Fruit fly (Drosophila melanogaster) whole organism, embryonic: ENCODE results near the gene mRpL28.

ENCODE experiments used
- Blimp-1 ChIP-seq: fragments of 200-800 bp; sonication (Bioruptor generic); optimal IDR thresholded peaks from 3 replicates; lab custom pipeline; 2018; ENCODE audit warnings: missing biosample characterization, missing genetic modification characterization, mild to moderate bottlenecking, moderate library complexity, missing genetic modification reagents
- Bteb2 ChIP-seq: fragments of 200-800 bp; sonication (Bioruptor generic); optimal IDR thresholded peaks from 2 replicates; lab custom pipeline; 2016; ENCODE audit warnings: missing biosample characterization, missing genetic modification characterization
- CG10321 ChIP-seq: fragments of 200-800 bp; sonication (Bioruptor generic); IDR thresholded peaks from 2 replicates; pipeline ENCODE4 v1.3.6; 2022; ENCODE audit warnings: missing biosample characterization, missing genetic modification characterization
- CG10565 ChIP-seq: fragments of 200-800 bp; sonication (Bioruptor generic); optimal IDR thresholded peaks from 3 replicates; lab custom pipeline; 2016; ENCODE audit warnings: missing biosample characterization, mild to moderate bottlenecking, missing genetic modification characterization
- CG11456 ChIP-seq: fragments of 200-800 bp; sonication (Bioruptor generic); IDR thresholded peaks from 3 replicates; pipeline ENCODE4 v1.3.6; 2022; ENCODE audit warnings: missing biosample characterization, missing genetic modification characterization
- CG12104 ChIP-seq: fragments of 200-800 bp; sonication (Bioruptor generic); optimal IDR thresholded peaks from 3 replicates; lab custom pipeline; 2016; ENCODE audit warnings: missing biosample characterization, missing genetic modification characterization
- CG13424 ChIP-seq: fragments of 200-800 bp; sonication (Bioruptor generic); optimal IDR thresholded peaks from 2 replicates; lab custom pipeline; 2019; ENCODE audit warnings: missing biosample characterization, mild to moderate bottlenecking, missing genetic modification characterization, moderate library complexity
- CG18619 ChIP-seq: fragments of 200-800 bp; sonication (Bioruptor generic); optimal IDR thresholded peaks from 3 replicates; lab custom pipeline; 2017; ENCODE audit warnings: missing biosample characterization, mild to moderate bottlenecking, missing genetic modification characterization
- CG34376 ChIP-seq: fragments of 200-800 bp; sonication (Bioruptor generic); optimal IDR thresholded peaks from 2 replicates; lab custom pipeline; 2018; ENCODE audit warnings: missing biosample characterization, mild to moderate bottlenecking, missing genetic modification characterization
- CG3847 ChIP-seq: fragments of 200-800 bp; sonication (Bioruptor generic); IDR thresholded peaks from 2 replicates; pipeline ENCODE4 v1.3.6; 2022; ENCODE audit warnings: missing biosample characterization, missing genetic modification characterization
- D19A ChIP-seq: fragments of 200-800 bp; optimal IDR thresholded peaks from 3 replicates; lab custom pipeline; 2019; ENCODE audit warnings: missing biosample characterization, mild to moderate bottlenecking, missing genetic modification characterization, moderate library complexity
- Gug ChIP-seq: fragments of 200-800 bp; sonication (Bioruptor generic); IDR thresholded peaks from 4 replicates; pipeline ENCODE4 v1.3.6; 2022; ENCODE audit warnings: missing biosample characterization, missing genetic modification characterization
- HHEX ChIP-seq: fragments of 200-800 bp; sonication (Bioruptor generic); optimal IDR thresholded peaks from 3 replicates; lab custom pipeline; 2017; ENCODE audit warnings: missing biosample characterization, mild to moderate bottlenecking, missing genetic modification characterization, missing genetic modification reagents
- Jarid2 ChIP-seq: fragments of 200-800 bp; sonication (Bioruptor generic); optimal IDR thresholded peaks from 3 replicates; lab custom pipeline; 2017; ENCODE audit warnings: mild to moderate bottlenecking, missing biosample characterization, missing genetic modification reagents, missing genetic modification characterization
- Med ChIP-seq: fragments of 200-800 bp; sonication (Bioruptor generic); peaks from one replicate; lab custom pipeline; 2016; ENCODE audit warnings: missing biosample characterization, missing genetic modification characterization, mild to moderate bottlenecking, inconsistent platforms, moderate library complexity
- PHDP ChIP-seq: fragments of 200-800 bp; sonication (Bioruptor generic); optimal IDR thresholded peaks from 3 replicates; lab custom pipeline; 2018; ENCODE audit warnings: missing biosample characterization, mild to moderate bottlenecking, missing genetic modification characterization, moderate library complexity
- Vsx1 ChIP-seq: fragments of 200-800 bp; sonication (Bioruptor generic); optimal IDR thresholded peaks from 2 replicates; lab custom pipeline; 2017; ENCODE audit warnings: missing biosample characterization, mild to moderate bottlenecking, missing genetic modification characterization, missing genetic modification reagents
- ash1 ChIP-seq: fragments of 200-800 bp; sonication (Bioruptor generic); optimal IDR thresholded peaks from 2 replicates; lab custom pipeline; 2018; ENCODE audit warnings: missing biosample characterization, mild to moderate bottlenecking, missing genetic modification characterization
- ato ChIP-seq: fragments of 200-800 bp; sonication (Bioruptor generic); IDR thresholded peaks from 2 replicates; pipeline ENCODE4 v1.3.6; 2022; ENCODE audit warnings: missing biosample characterization, missing genetic modification characterization; ENCODE audit not compliant: partially characterized antibody
- cwo ChIP-seq: fragments of 200-800 bp; sonication (Bioruptor generic); optimal IDR thresholded peaks from 3 replicates; lab custom pipeline; 2017; ENCODE audit warnings: missing biosample characterization, missing genetic modification characterization, mild to moderate bottlenecking, moderate library complexity, missing genetic modification reagents
- dan ChIP-seq: fragments of 200-800 bp; sonication (Bioruptor generic); IDR thresholded peaks from 2 replicates; pipeline ENCODE4 v1.3.6; 2022; ENCODE audit warnings: missing biosample characterization, missing genetic modification characterization
- eve ChIP-seq, 2 experiments: fragments of >200 bp; optimal IDR thresholded peaks; 2 replicates each; lab custom pipeline; 2017; ENCODE audit warnings: missing biosample characterization in 2 of 2, missing genetic modification characterization in 2 of 2
- exex ChIP-seq: fragments of 200-800 bp; sonication (Bioruptor generic); optimal IDR thresholded peaks from 4 replicates; lab custom pipeline; 2018; ENCODE audit warnings: missing biosample characterization, mild to moderate bottlenecking, missing genetic modification characterization, moderate library complexity
- gcm ChIP-seq: fragments of 200-800 bp; sonication (Bioruptor generic); optimal IDR thresholded peaks from 2 replicates; lab custom pipeline; 2019; ENCODE audit warnings: missing biosample characterization, mild to moderate bottlenecking, missing genetic modification characterization, moderate library complexity
- phol ChIP-seq: fragments of 200-800 bp; sonication (Bioruptor generic); optimal IDR thresholded peaks from 3 replicates; lab custom pipeline; 2018; ENCODE audit warnings: missing biosample characterization, mild to moderate bottlenecking, missing genetic modification characterization, moderate library complexity
- sd ChIP-seq: fragments of 200-800 bp; sonication (Bioruptor generic); optimal IDR thresholded peaks from 3 replicates; lab custom pipeline; 2018; ENCODE audit warnings: missing biosample characterization, mild to moderate bottlenecking, missing genetic modification characterization, moderate library complexity
- sens ChIP-seq: fragments of 200-800 bp; sonication (Bioruptor generic); peaks from one replicate; lab custom pipeline; 2016; ENCODE audit warnings: missing biosample characterization, missing genetic modification characterization
- sens-2 ChIP-seq: fragments of 200-800 bp; sonication (Bioruptor generic); IDR thresholded peaks from 2 replicates; pipeline ENCODE4 v1.3.6; 2022; ENCODE audit warnings: missing biosample characterization, missing genetic modification characterization
- sug ChIP-seq: fragments of 200-800 bp; optimal IDR thresholded peaks from 2 replicates; lab custom pipeline; 2019; ENCODE audit warnings: missing biosample characterization, mild to moderate bottlenecking, missing genetic modification characterization, moderate library complexity
- tll ChIP-seq, 2 experiments: fragments of 200-800 bp in 1 of 2; fragments of >200 bp in 1 of 2; sonication (Bioruptor generic) in 1 of 2; optimal IDR thresholded peaks; 2 replicates each; lab custom pipeline; 2017 to 2019; ENCODE audit warnings: missing biosample characterization in 2 of 2, missing genetic modification characterization in 2 of 2, mild to moderate bottlenecking in 1 of 2, moderate library complexity in 1 of 2
- vvl ChIP-seq: fragments of 200-800 bp; sonication (Bioruptor generic); IDR thresholded peaks from 2 replicates; pipeline ENCODE4 v1.3.6; 2022; ENCODE audit warnings: missing biosample characterization, missing genetic modification characterization
- zen ChIP-seq: fragments of 200-800 bp; sonication (Bioruptor generic); optimal IDR thresholded peaks from 3 replicates; lab custom pipeline; 2018; ENCODE audit warnings: missing biosample characterization, mild to moderate bottlenecking, missing genetic modification characterization, moderate library complexity

Gene mRpL28

DNA sequence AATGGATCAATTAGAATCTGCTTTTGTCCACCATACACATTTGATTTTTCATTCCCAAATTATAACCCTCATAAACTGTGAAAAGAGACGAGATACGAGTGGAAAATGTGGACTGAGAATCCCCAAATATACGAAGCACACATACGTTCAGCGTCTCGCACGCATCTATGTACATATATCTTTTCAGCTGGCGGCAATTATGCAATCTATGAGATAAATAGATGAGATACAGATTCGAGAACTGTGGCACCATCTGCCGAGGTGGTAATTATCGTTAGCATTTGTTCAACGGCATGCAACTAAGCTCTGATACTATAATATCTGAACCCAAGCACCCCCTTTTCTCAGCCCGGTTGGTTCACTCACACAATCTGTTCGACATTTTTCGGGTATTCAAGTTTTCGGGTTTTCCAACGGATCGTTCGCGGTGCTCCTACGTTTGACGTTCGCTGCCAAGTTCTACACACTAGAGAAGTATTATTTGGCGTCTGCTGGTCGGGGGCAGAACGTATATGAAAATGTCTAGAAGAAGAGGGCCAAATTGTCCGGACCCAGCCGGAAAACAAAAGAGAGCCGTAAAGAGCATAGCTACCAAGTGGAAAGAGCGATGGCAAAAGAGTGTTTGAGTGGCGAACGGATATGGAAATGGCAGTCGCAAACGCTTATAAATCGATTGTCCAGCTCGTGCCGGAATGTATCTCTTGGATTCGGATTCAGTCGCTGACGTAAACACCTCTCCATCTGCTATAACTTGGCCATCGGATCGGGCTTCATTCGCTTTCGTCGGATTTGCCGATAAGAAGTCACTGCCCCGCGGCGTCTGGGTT lies 21.4 kb downstream of the mRpL28 start (continued):
- peak; percentile 73 for TF ChIP-seq Med

DNA sequence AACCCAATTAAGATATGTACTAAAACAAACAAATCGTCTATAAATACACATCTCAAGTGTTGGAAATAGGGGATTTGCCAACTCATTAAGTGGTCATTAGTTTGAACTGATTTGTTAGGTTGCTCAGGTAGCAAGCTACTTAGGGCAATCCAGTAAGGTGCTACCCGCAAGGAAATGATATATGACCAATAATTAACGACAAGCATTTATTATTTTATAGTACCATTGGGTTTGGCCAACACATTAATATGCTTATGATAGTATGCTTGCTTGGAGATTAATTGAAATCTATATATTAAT lies 22.0 kb downstream of the mRpL28 start:
- peak; percentile 71 for TF ChIP-seq Vsx1
- TF ChIP-seq tll (GFP tag; optimal IDR thresholded peaks at IDR 0.05; lab: Kevin White, UChicago): peak in 1 of 2 experiments; percentile 27
- TF ChIP-seq D19A: no peak
- TF ChIP-seq CG10321 (GFP tag; lab: Robert Waterston, UW): no peak
- no peak for TF ChIP-seq phol (tag; lab: Kevin White, UChicago)
- TF ChIP-seq Gug (GFP tag; lab: Robert Waterston, UW): no peak
- no peak for TF ChIP-seq sens (GFP tag; lab: Kevin White, UChicago)
- TF ChIP-seq Med: no peak
- TF ChIP-seq CG11456 (GFP tag; lab: Robert Waterston, UW): no peak
- TF ChIP-seq CG34376 (GFP tag; lab: Kevin White, UChicago): peak; percentile 36
- peak; percentile 20 for TF ChIP-seq sd (tag; lab: Kevin White, UChicago)
- TF ChIP-seq cwo (GFP tag; lab: Kevin White, UChicago): peak; percentile 27
- peak; percentile 98 for TF ChIP-seq exex (tag; lab: Kevin White, UChicago)
- peak; percentile 55; the same call in 1 of the 2 replicates for TF ChIP-seq sens-2 (GFP tag; lab: Robert Waterston, UW)
- peak; percentile 2 for TF ChIP-seq HHEX (GFP tag; lab: Kevin White, UChicago)
- no peak for TF ChIP-seq ash1 (GFP tag; lab: Kevin White, UChicago)
- no peak for TF ChIP-seq CG12104 (GFP tag; lab: Kevin White, UChicago)
- no peak for TF ChIP-seq dan (GFP tag; lab: Robert Waterston, UW)
- TF ChIP-seq sug (tag; lab: Kevin White, UChicago): peak; percentile 67
- TF ChIP-seq CG18619 (GFP tag; lab: Kevin White, UChicago): no peak
- no peak for TF ChIP-seq CG10565 (GFP tag; lab: Kevin White, UChicago)
- no peak for TF ChIP-seq Jarid2 (GFP tag; lab: Kevin White, UChicago)
- no peak for TF ChIP-seq CG13424 (tag; lab: Kevin White, UChicago)
- no peak for TF ChIP-seq gcm (GFP tag; lab: Kevin White, UChicago)
- TF ChIP-seq PHDP (tag; lab: Kevin White, UChicago): peak; percentile 4
- TF ChIP-seq Bteb2 (GFP tag; lab: Kevin White, UChicago): no peak
- peak; percentile 92 for TF ChIP-seq zen

DNA sequence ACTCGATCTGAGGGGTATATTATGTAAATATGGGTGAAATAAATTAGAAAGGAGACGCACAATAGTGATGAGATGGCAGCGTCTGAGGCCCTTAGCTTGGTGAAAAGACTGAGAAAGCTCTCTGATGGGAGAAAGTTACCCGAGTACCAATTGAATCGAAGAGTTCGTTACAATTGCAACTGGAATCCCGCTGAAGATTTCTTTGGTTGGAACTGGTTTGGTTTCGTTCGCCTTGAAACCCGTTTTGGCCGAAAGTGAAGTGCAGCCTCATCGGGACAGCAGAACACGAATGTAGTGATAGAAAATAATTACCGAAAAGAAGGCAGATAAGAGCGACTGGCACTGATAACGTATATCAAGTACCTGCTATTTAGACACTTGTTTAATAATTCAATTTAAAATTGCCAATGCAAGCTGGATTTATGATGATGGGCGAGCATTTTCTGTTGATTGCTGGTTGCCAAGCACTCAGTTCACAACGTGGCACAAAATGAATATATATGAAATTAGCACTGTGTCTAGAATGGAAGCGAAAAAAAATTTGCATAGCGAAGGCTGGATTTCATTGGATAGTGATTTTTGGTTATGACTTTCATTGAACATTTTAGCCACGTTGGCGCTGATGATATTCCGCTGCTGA lies 22.6 kb downstream of the mRpL28 start:
- TF ChIP-seq CG3847 (no peak), Blimp-1 (peak; percentile 71), ato (0 out of 2 replicates have a peak, but pooled peaks have one; percentile 9), vvl (GFP tag; lab: Robert Waterston, UW) (peak; percentile 51; the same call in 1 of the 2 replicates), eve (GFP tag; optimal IDR thresholded peaks at IDR 0.05; lab: Kevin White, UChicago) (peak in 1 of 2 experiments; percentile 69)
